Worm (Caenorhabditis elegans) whole organism, L4 larva: ENCODE data around the gene rpl-15.
A peak's percentile ranks its signal among the peaks of the same experiment; 100 is the strongest.

Experiments
- F37D6.2 ChIP-seq: sonication (generic microtip); optimal IDR thresholded peaks from 2 replicates; lab custom pipeline; 2016; ENCODE audit warnings: mild to moderate bottlenecking, missing genetic modification characterization, missing compliant biosample characterization
- F49E8.2 ChIP-seq: sonication (generic microtip); optimal IDR thresholded peaks from 2 replicates; lab custom pipeline; 2016; ENCODE audit warnings: missing compliant biosample characterization, mild to moderate bottlenecking, missing genetic modification characterization, borderline replicate concordance
- R02D3.7 ChIP-seq: fragments of 150-350 bp; sonication (generic microtip); optimal IDR thresholded peaks from 3 replicates; lab custom pipeline; 2014; ENCODE audit warnings: missing biosample characterization, missing genetic modification characterization
- ZK337.2 ChIP-seq: fragments of 200-800 bp; sonication (Bioruptor generic); IDR thresholded peaks from 2 replicates; pipeline ENCODE4 v1.3.6; 2022; ENCODE audit warnings: missing genetic modification reagents, missing genetic modification characterization, missing compliant biosample characterization
- aha-1 ChIP-seq: fragments of 150-350 bp; peaks from one replicate; lab custom pipeline; 2014; ENCODE audit warnings: missing biosample characterization, missing genetic modification characterization
- attf-4 ChIP-seq: sonication (generic microtip); optimal IDR thresholded peaks from 3 replicates; lab custom pipeline; 2017; ENCODE audit warnings: missing biosample characterization, missing genetic modification characterization
- ceh-82 ChIP-seq: sonication (generic microtip); optimal IDR thresholded peaks from 2 replicates; lab custom pipeline; 2017; ENCODE audit warnings: missing biosample characterization, missing genetic modification characterization
- ces-1 ChIP-seq: fragments of 150-350 bp; sonication (generic microtip); optimal IDR thresholded peaks from 4 replicates; lab custom pipeline; 2014; ENCODE audit warnings: missing biosample characterization, missing genetic modification reagents, missing genetic modification characterization
- ctbp-1 ChIP-seq: fragments of 200-800 bp; sonication (Bioruptor generic); IDR thresholded peaks from 2 replicates; pipeline ENCODE4 v1.3.6; 2022; ENCODE audit warnings: missing genetic modification reagents, missing genetic modification characterization, missing compliant biosample characterization
- daf-16 ChIP-seq, 3 experiments: sonication (generic microtip); optimal IDR thresholded peaks; 2 replicates each; lab custom pipeline; 2016 to 2017; ENCODE audit warnings: missing genetic modification characterization in 3 of 3, missing genetic modification reagents in 3 of 3, mild to moderate bottlenecking in 2 of 3, missing compliant biosample characterization in 2 of 3, missing biosample characterization in 1 of 3, moderate library complexity in 1 of 3
- daf-19 ChIP-seq: fragments of 200-800 bp; sonication (Bioruptor generic); conservative IDR thresholded peaks from 2 replicates; pipeline ENCODE4 v1.3.6; 2022; ENCODE audit warnings: missing genetic modification characterization, missing compliant biosample characterization
- daf-8 ChIP-seq: fragments of 200-800 bp; sonication (Bioruptor generic); IDR thresholded peaks from 2 replicates; pipeline ENCODE4 v1.3.6; 2022; ENCODE audit warnings: missing genetic modification characterization, missing compliant biosample characterization
- dmd-6 ChIP-seq: fragments of 200-800 bp; sonication (Bioruptor generic); IDR thresholded peaks from 2 replicates; pipeline ENCODE4 v1.3.6; 2022; ENCODE audit warnings: missing genetic modification reagents, missing genetic modification characterization, missing compliant biosample characterization
- dmd-8 ChIP-seq: fragments of 200-800 bp; sonication (Bioruptor generic); IDR thresholded peaks from 2 replicates; pipeline ENCODE4 v1.3.6; 2022; ENCODE audit warnings: missing genetic modification characterization, missing compliant biosample characterization
- dpl-1 ChIP-seq: fragments of 150-350 bp; optimal IDR thresholded peaks from 2 replicates; lab custom pipeline; 2014; ENCODE audit warnings: missing biosample characterization, missing genetic modification reagents, missing genetic modification characterization
- duxl-1 ChIP-seq: sonication (generic microtip); optimal IDR thresholded peaks from 2 replicates; lab custom pipeline; 2016; ENCODE audit warnings: mild to moderate bottlenecking, missing genetic modification characterization, moderate library complexity, missing compliant biosample characterization; ENCODE audit not compliant: poor library complexity
- dve-1 ChIP-seq: sonication (generic microtip); optimal IDR thresholded peaks from 2 replicates; lab custom pipeline; 2017; ENCODE audit warnings: antibody characterized with exemption, mild to moderate bottlenecking, missing genetic modification characterization, missing compliant biosample characterization; ENCODE audit not compliant: insufficient read depth
- fos-1 ChIP-seq: fragments of 150-350 bp; optimal IDR thresholded peaks from 2 replicates; lab custom pipeline; 2014; ENCODE audit warnings: missing biosample characterization, missing genetic modification characterization
- gei-8 ChIP-seq: fragments of 200-800 bp; sonication (Bioruptor generic); optimal IDR thresholded peaks from 2 replicates; lab custom pipeline; 2018; ENCODE audit warnings: mild to moderate bottlenecking, missing genetic modification characterization, missing compliant biosample characterization
- hif-1 ChIP-seq, 2 experiments: sonication (generic microtip); optimal IDR thresholded peaks; 2 replicates each; lab custom pipeline; 2016 to 2017; ENCODE audit warnings: missing compliant biosample characterization in 2 of 2, missing genetic modification characterization in 2 of 2, missing genetic modification reagents in 2 of 2, missing genotype in 2 of 2, mild to moderate bottlenecking in 1 of 2
- hlh-11 ChIP-seq: fragments of 200-800 bp; sonication (Bioruptor generic); optimal IDR thresholded peaks from 2 replicates; lab custom pipeline; 2018; ENCODE audit warnings: mild to moderate bottlenecking, missing genetic modification characterization, missing compliant biosample characterization
- hlh-30 ChIP-seq: sonication (generic microtip); optimal IDR thresholded peaks from 2 replicates; lab custom pipeline; 2017; ENCODE audit warnings: antibody characterized with exemption, mild to moderate bottlenecking, missing genetic modification characterization, missing compliant biosample characterization; ENCODE audit not compliant: insufficient read depth
- jun-1 ChIP-seq: fragments of 150-350 bp; optimal IDR thresholded peaks from 2 replicates; lab custom pipeline; 2014; ENCODE audit warnings: missing biosample characterization, missing genetic modification reagents, missing genetic modification characterization
- lim-7 ChIP-seq: fragments of 200-800 bp; sonication (Bioruptor generic); IDR thresholded peaks from 2 replicates; pipeline ENCODE4 v1.3.6; 2022; ENCODE audit warnings: missing genetic modification characterization, missing compliant biosample characterization
- lin-38 ChIP-seq: fragments of 200-800 bp; sonication (Bioruptor generic); IDR thresholded peaks from 2 replicates; pipeline ENCODE4 v1.3.6; 2022; ENCODE audit warnings: missing genetic modification reagents, missing genetic modification characterization, missing compliant biosample characterization
- lir-3 ChIP-seq: sonication (generic microtip); optimal IDR thresholded peaks from 2 replicates; lab custom pipeline; 2016; ENCODE audit warnings: mild to moderate bottlenecking, missing genetic modification characterization, missing compliant biosample characterization
- madf-9 ChIP-seq: fragments of 200-800 bp; sonication (Bioruptor generic); conservative IDR thresholded peaks from 2 replicates; pipeline ENCODE4 v1.3.6; 2022; ENCODE audit warnings: missing genetic modification reagents, missing genetic modification characterization, missing compliant biosample characterization
- mdt-29 ChIP-seq: fragments of 200-800 bp; sonication (Bioruptor generic); IDR thresholded peaks from 2 replicates; pipeline ENCODE4 v1.3.6; 2022; ENCODE audit warnings: missing genetic modification reagents, missing genetic modification characterization, missing compliant biosample characterization
- mes-2 ChIP-seq: sonication (generic microtip); optimal IDR thresholded peaks from 2 replicates; lab custom pipeline; 2016; ENCODE audit warnings: missing genotype, mild to moderate bottlenecking, missing genetic modification characterization, missing compliant biosample characterization; ENCODE audit not compliant: poor library complexity, severe bottlenecking
- mxl-2 ChIP-seq: fragments of 200-800 bp; sonication (Bioruptor generic); conservative IDR thresholded peaks from 2 replicates; pipeline ENCODE4 v1.3.6; 2022; ENCODE audit warnings: missing genetic modification reagents, missing genetic modification characterization, missing compliant biosample characterization
- nhr-28 ChIP-seq: fragments of 150-350 bp; optimal IDR thresholded peaks from 2 replicates; lab custom pipeline; 2014; ENCODE audit warnings: missing biosample characterization, missing genetic modification characterization
- nhr-76 ChIP-seq: fragments of 150-350 bp; optimal IDR thresholded peaks from 2 replicates; lab custom pipeline; 2014; ENCODE audit warnings: missing biosample characterization, missing genetic modification characterization
- php-3 ChIP-seq: fragments of 200-800 bp; sonication (Bioruptor generic); IDR thresholded peaks from 2 replicates; pipeline ENCODE4 v1.3.6; 2022; ENCODE audit warnings: missing genetic modification reagents, missing genetic modification characterization, missing compliant biosample characterization
- pqm-1 ChIP-seq: sonication (generic microtip); optimal IDR thresholded peaks from 2 replicates; lab custom pipeline; 2017; ENCODE audit warnings: missing biosample characterization, missing genetic modification characterization
- sdz-12 ChIP-seq: fragments of 200-800 bp; sonication (Bioruptor generic); optimal IDR thresholded peaks from 2 replicates; lab custom pipeline; 2018; ENCODE audit warnings: mild to moderate bottlenecking, missing genetic modification characterization, missing compliant biosample characterization
- skn-1 ChIP-seq: fragments of 150-350 bp; optimal IDR thresholded peaks from 2 replicates; lab custom pipeline; 2014; ENCODE audit warnings: missing biosample characterization, missing genetic modification characterization
- tra-1 ChIP-seq: fragments of 200-800 bp; sonication (Bioruptor generic); IDR thresholded peaks from 2 replicates; pipeline ENCODE4 v1.3.6; 2022; ENCODE audit warnings: missing genetic modification reagents, missing genetic modification characterization, missing compliant biosample characterization
- unc-39 ChIP-seq: sonication (generic microtip); optimal IDR thresholded peaks from 2 replicates; lab custom pipeline; 2017; ENCODE audit warnings: missing biosample characterization, missing genetic modification characterization
- unc-62 ChIP-seq, 3 experiments: fragments of 150-350 bp in 1 of 3; sonication (generic microtip); optimal IDR thresholded peaks in 2 of 3; peaks in 1 of 3; 1 replicate in 1 of 3; 2 replicates in 2 of 3; lab custom pipeline; 2014 to 2017; ENCODE audit warnings: missing biosample characterization in 3 of 3, missing genetic modification characterization in 3 of 3, missing genetic modification reagents in 3 of 3, missing genotype in 1 of 3
- zip-2 ChIP-seq: fragments of 150-350 bp; optimal IDR thresholded peaks from 2 replicates; lab custom pipeline; 2014; ENCODE audit warnings: missing biosample characterization, missing genetic modification characterization
- ztf-11 ChIP-seq: fragments of 150-350 bp; optimal IDR thresholded peaks from 2 replicates; lab custom pipeline; 2014; ENCODE audit warnings: missing biosample characterization, missing genetic modification characterization

Gene rpl-15

ce11 chrIV:627237-627636 lies 27.1 kb downstream of the rpl-15 start, which contains the start of gene nhr-76:
Gene nhr-76, plus strand, starts transcription at chrIV:627537.
- TF ChIP-seq attf-4 (tag; lab: Kevin White, UChicago): no peak
- TF ChIP-seq ctbp-1: no peak

DNA sequence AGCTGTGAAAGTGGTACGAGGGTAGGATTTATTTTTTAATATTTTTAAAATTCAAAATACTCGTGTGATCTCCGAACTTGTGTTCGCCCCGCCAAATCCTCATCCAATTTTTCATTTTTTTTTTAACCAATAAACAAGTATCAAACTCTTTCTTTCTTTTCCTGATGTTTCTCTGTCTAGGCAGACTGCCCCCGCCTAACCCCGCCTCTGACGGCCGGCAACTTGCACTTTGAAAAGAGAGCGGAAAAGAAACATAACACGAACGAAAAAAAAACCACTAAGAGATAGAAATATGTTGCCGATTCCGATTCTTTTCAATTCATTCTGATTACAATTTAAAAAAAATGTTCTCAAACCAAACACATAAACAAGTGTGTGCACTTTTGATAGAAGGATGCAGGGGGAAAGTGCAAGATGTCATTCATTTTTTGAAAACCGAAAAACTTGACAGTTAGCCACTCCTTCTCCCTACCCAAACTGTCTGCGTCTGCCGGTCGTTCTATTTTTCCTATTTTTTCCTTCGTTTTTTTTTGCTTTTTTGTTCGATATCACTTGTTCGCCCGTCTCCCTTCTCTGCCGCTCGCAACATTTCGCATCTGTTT lies 28.3 kb downstream of the rpl-15 start:
- TF ChIP-seq mdt-29 (GFP tag; lab: Robert Waterston, UW): no peak
- no peak for TF ChIP-seq skn-1 (tag; lab: Kevin White, UChicago)
- TF ChIP-seq unc-62 (GFP tag; optimal IDR thresholded peaks at IDR 0.05 in 1 of 2; lab: Kevin White, UChicago): peak in 1 of 2 experiments; percentile 93
- TF ChIP-seq unc-62 (tag; optimal IDR thresholded peaks at IDR 0.05; lab: Kevin White, UChicago): no peak
- TF ChIP-seq dve-1 (tag; lab: Kevin White, UChicago): peak; percentile 39
- TF ChIP-seq hif-1 (tag; optimal IDR thresholded peaks at IDR 0.05; lab: Kevin White, UChicago): no peak
- no peak for TF ChIP-seq ces-1 (GFP tag; lab: Kevin White, UChicago)
- no peak for TF ChIP-seq mes-2 (tag; lab: Kevin White, UChicago)
- no peak for TF ChIP-seq F49E8.2 (tag; lab: Kevin White, UChicago)
- TF ChIP-seq dmd-6 (GFP tag; lab: Robert Waterston, UW): peak; percentile 83
- 0 out of 2 replicates have a peak, but pooled peaks have one; percentile 22 for TF ChIP-seq tra-1
- TF ChIP-seq dmd-8 (GFP tag; lab: Robert Waterston, UW): no peak
- TF ChIP-seq hlh-11 (tag; lab: Kevin White, UChicago): peak; percentile 44
- TF ChIP-seq daf-16 (GFP tag; optimal IDR thresholded peaks at IDR 0.05; lab: Kevin White, UChicago): peak in 1 of 2 experiments; percentile 36
- TF ChIP-seq daf-16 (tag; optimal IDR thresholded peaks at IDR 0.05; lab: Kevin White, UChicago): peak; percentile 43
- TF ChIP-seq mxl-2 (GFP tag; lab: Robert Waterston, UW): no peak
- TF ChIP-seq zip-2 (tag; lab: Kevin White, UChicago): no peak
- no peak for TF ChIP-seq unc-39 (tag; lab: Kevin White, UChicago)
- TF ChIP-seq nhr-28: peak; percentile 43
- TF ChIP-seq ceh-82 (tag; lab: Kevin White, UChicago): no peak
- TF ChIP-seq nhr-76 (tag; lab: Kevin White, UChicago): peak; percentile 91

DNA sequence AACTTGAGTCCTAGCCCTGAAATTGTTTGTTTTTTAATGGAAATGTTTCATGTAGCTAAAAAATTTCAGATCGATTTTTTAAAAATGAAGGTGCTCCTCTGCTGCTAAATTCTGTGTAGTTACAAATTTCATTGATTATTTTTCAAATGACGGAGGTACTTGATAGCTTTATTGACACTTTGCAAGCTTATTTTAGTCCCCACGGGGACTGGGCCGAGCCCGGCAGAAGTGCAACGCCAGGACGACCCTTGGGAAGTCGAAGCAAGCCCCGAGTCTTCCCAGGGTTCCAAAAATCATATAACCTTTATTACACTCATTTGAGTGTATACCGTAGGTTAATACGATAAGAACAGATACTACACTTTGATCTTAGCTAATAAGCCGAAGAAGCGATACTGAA lies 30.5 kb downstream of the rpl-15 start:
- TF ChIP-seq lim-7 (GFP tag; lab: Robert Waterston, UW) (peak; percentile 19; the same call in 1 of the 2 replicates), ZK337.2 (GFP tag; lab: Robert Waterston, UW) (no peak), unc-62 (GFP tag; optimal IDR thresholded peaks at IDR 0.05 in 1 of 2; lab: Kevin White, UChicago) (peak in 1 of 2 experiments; percentile 67), unc-62 (tag; optimal IDR thresholded peaks at IDR 0.05; lab: Kevin White, UChicago) (no peak)
- TF ChIP-seq, all 104 proteins: peak for 2

- TF ChIP-seq sdz-12 (GFP tag; lab: Kevin White, UChicago) (no peak), aha-1 (tag; lab: Kevin White, UChicago) (peak; percentile 93)
- TF ChIP-seq, all 104 proteins: peak for 1
Observed at ce11 chrIV:622989-623388, 31.4 kb downstream of the rpl-15 start.

- TF ChIP-seq gei-8 (GFP tag; lab: Kevin White, UChicago) (peak; percentile 59), daf-19 (GFP tag; lab: Robert Waterston, UW) (0 out of 2 replicates have a peak, but pooled peaks have one; percentile 43), aha-1 (tag; lab: Kevin White, UChicago) (peak; percentile 96), lim-7 (GFP tag; lab: Robert Waterston, UW) (peak; percentile 85), php-3 (GFP tag; lab: Robert Waterston, UW) (peak; percentile 58; the same call in 1 of the 2 replicates), duxl-1 (tag; lab: Kevin White, UChicago) (peak; percentile 46), daf-8 (GFP tag; lab: Robert Waterston, UW) (no peak), jun-1 (tag; lab: Kevin White, UChicago) (peak; percentile 55), hif-1 (tag; optimal IDR thresholded peaks at IDR 0.05; lab: Kevin White, UChicago) (peak in 1 of 2 experiments; percentile 43), pqm-1 (tag; lab: Kevin White, UChicago) (no peak), madf-9 (GFP tag; lab: Robert Waterston, UW) (peak; percentile 67; the same call in 1 of the 2 replicates), zip-2 (tag; lab: Kevin White, UChicago) (no peak), lin-38 (no peak), ztf-11 (tag; lab: Kevin White, UChicago) (no peak), lir-3 (peak; percentile 40), R02D3.7 (tag; lab: Kevin White, UChicago) (no peak), hlh-30 (tag; lab: Kevin White, UChicago) (no peak), F37D6.2 (tag; lab: Kevin White, UChicago) (no peak), fos-1 (tag; lab: Kevin White, UChicago) (no peak), dpl-1 (GFP tag; lab: Kevin White, UChicago) (no peak)
Observed at ce11 chrIV:620324-620723, 34.1 kb downstream of the rpl-15 start.
